Fruit fly (Drosophila melanogaster): ENCODE results near the gene sn.

sn gene

DNA sequence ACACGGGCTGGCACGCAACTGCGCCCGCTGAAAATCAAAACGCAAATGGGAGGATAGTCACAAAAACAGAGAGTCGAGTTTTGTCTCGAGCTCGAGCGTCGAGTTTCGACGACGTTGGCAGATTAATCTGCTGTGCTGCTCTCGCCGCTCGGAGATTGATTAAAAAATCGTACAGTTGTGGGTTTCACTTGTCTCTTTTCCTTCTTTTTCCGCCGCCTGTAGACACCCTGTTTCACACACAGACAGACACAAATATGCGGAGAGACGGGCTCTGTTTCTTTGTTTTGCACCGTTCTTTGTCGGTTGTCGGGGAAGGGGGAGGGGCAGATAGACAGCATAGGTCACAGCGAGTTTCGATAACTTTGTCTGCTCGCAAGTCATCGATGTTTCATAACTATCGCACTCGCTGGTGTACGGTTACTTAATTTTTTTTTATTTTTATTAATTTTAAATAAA is 16.9 kb upstream of the sn start, which contains the start of gene orion (continued):
- TF ChIP-seq sens-2 (GFP tag; IDR thresholded peaks at IDR 0.05) = no peak
- TF ChIP-seq unc-4 (GFP tag; IDR thresholded peaks at IDR 0.05; ENCODE audit: partially characterized antibody) = peak; percentile 83
- no peak for TF ChIP-seq CG10209 (GFP tag; optimal IDR thresholded peaks at IDR 0.05)
- TF ChIP-seq Adf1 (GFP tag; IDR thresholded peaks at IDR 0.05) = peak; percentile 49; the same call in 1 of the 2 replicates
- TF ChIP-seq Hr78 (GFP tag; optimal IDR thresholded peaks at IDR 0.05) = peak in 1 of 2 experiments; percentile 97
- TF ChIP-seq Eip74EF (GFP tag; optimal IDR thresholded peaks at IDR 0.05) = no peak
- peak; percentile 69 for TF ChIP-seq sna (GFP tag; IDR thresholded peaks at IDR 0.05; ENCODE audit: partially characterized antibody)
- peak; percentile 58 for TF ChIP-seq sqz (GFP tag; optimal IDR thresholded peaks at IDR 0.05)
- peak; percentile 49 for TF ChIP-seq CG3995 (GFP tag; optimal IDR thresholded peaks at IDR 0.05)
- peak; percentile 65 for TF ChIP-seq Rfx (GFP tag; IDR thresholded peaks at IDR 0.05)
- peak in 1 of 2 experiments; percentile 7 for TF ChIP-seq crp (GFP tag; optimal IDR thresholded peaks at IDR 0.05)
- TF ChIP-seq CG6272 (GFP tag; IDR thresholded peaks at IDR 0.05) = no peak
- no peak for TF ChIP-seq CG6683 (GFP tag; optimal IDR thresholded peaks at IDR 0.05)
- TF ChIP-seq tin (GFP tag; optimal IDR thresholded peaks at IDR 0.05) = no peak
- TF ChIP-seq Side (GFP tag; optimal IDR thresholded peaks at IDR 0.05) = peak; percentile 9
- TF ChIP-seq Dref (GFP tag; IDR thresholded peaks at IDR 0.05) = peak; percentile 73
- TF ChIP-seq CG8290 (GFP tag; optimal IDR thresholded peaks at IDR 0.05) = peak; percentile 47
- no peak for TF ChIP-seq CG8290 (tag; optimal IDR thresholded peaks at IDR 0.05)
- TF ChIP-seq CG15696 (tag; optimal IDR thresholded peaks at IDR 0.05) = peak; percentile 48
- TF ChIP-seq CG13424 (tag; optimal IDR thresholded peaks at IDR 0.05) = peak; percentile 27
- no peak for TF ChIP-seq hkb (optimal IDR thresholded peaks at IDR 0.05)
- peak; percentile 35; the same call in 1 of the 2 replicates for TF ChIP-seq hkb (GFP tag; IDR thresholded peaks at IDR 0.05)
- peak; percentile 30 for TF ChIP-seq HHEX (GFP tag; optimal IDR thresholded peaks at IDR 0.05)
- TF ChIP-seq CG10543 (GFP tag; optimal IDR thresholded peaks at IDR 0.05) = peak; percentile 66
- TF ChIP-seq ato (GFP tag; IDR thresholded peaks at IDR 0.05; ENCODE audit: partially characterized antibody) = peak; percentile 72
- TF ChIP-seq CG14014 (GFP tag; IDR thresholded peaks at IDR 0.05) = peak; percentile 22; the same call in 1 of the 2 replicates
- TF ChIP-seq z (GFP tag; IDR thresholded peaks at IDR 0.05) = no peak
- 0 out of 3 replicates have a peak, but pooled peaks have one; percentile 25 for TF ChIP-seq zfh1 (GFP tag; IDR thresholded peaks at IDR 0.05)
- TF ChIP-seq lov (optimal IDR thresholded peaks at IDR 0.05) = no peak
- TF ChIP-seq lov (GFP tag; IDR thresholded peaks at IDR 0.05) = 0 out of 3 replicates have a peak, but pooled peaks have one; percentile 24
- TF ChIP-seq pfk (GFP tag; optimal IDR thresholded peaks at IDR 0.05) = peak; percentile 56
- no peak for TF ChIP-seq CG7745 (tag; optimal IDR thresholded peaks at IDR 0.05)
- peak; percentile 8 for TF ChIP-seq Xbp1 (GFP tag; optimal IDR thresholded peaks at IDR 0.05)
- TF ChIP-seq br (optimal IDR thresholded peaks at IDR 0.05) = no peak
- no peak for TF ChIP-seq ase (GFP tag; IDR thresholded peaks at IDR 0.05)
- 0 out of 2 replicates have a peak, but pooled peaks have one; percentile 33 for TF ChIP-seq slbo (GFP tag; IDR thresholded peaks at IDR 0.05)
- no peak for TF ChIP-seq CG18476 (GFP tag; optimal IDR thresholded peaks at IDR 0.05)
- peak; percentile 55 for TF ChIP-seq CG15514 (GFP tag; optimal IDR thresholded peaks at IDR 0.05)
- TF ChIP-seq CG5180 (GFP tag; optimal IDR thresholded peaks at IDR 0.05) = no peak
- peak; percentile 14 for TF ChIP-seq CG18011 (GFP tag; optimal IDR thresholded peaks at IDR 0.05)
- TF ChIP-seq CG2712 (tag; optimal IDR thresholded peaks at IDR 0.05) = peak; percentile 26
- TF ChIP-seq CG3838 (GFP tag; optimal IDR thresholded peaks at IDR 0.05) = peak; percentile 68
- TF ChIP-seq otp (GFP tag; IDR thresholded peaks at IDR 0.05) = 0 out of 3 replicates have a peak, but pooled peaks have one; percentile 34
- TF ChIP-seq Ada2b (GFP tag; IDR thresholded peaks at IDR 0.05) = 0 out of 2 replicates have a peak, but pooled peaks have one; percentile 20
- TF ChIP-seq sob (GFP tag; IDR thresholded peaks at IDR 0.05) = peak; percentile 56
- peak; percentile 58 for TF ChIP-seq CG9932 (GFP tag; IDR thresholded peaks at IDR 0.05)
- TF ChIP-seq Doc3 (GFP tag; IDR thresholded peaks at IDR 0.05; ENCODE audit: partially characterized antibody) = peak; percentile 78
- no peak for TF ChIP-seq Atf3 (GFP tag; optimal IDR thresholded peaks at IDR 0.05)
- no peak for TF ChIP-seq Hr3 (GFP tag; optimal IDR thresholded peaks at IDR 0.05)
- peak; percentile 92 for TF ChIP-seq CG10366 (GFP tag; IDR thresholded peaks at IDR 0.05)

Measured in whole organism, embryonic.